Fruit fly (Drosophila melanogaster) whole organism, embryonic: ENCODE data around the gene Sld5.

ENCODE experiments used
- B-H2 ChIP-seq: fragments of 200-800 bp; sonication (Bioruptor generic); optimal IDR thresholded peaks from 2 replicates; lab custom pipeline; 2018; ENCODE audit warnings: missing biosample characterization, mild to moderate bottlenecking, missing genetic modification characterization
- CG11456 ChIP-seq: fragments of 200-800 bp; sonication (Bioruptor generic); IDR thresholded peaks from 3 replicates; pipeline ENCODE4 v1.3.6; 2022; ENCODE audit warnings: missing biosample characterization, missing genetic modification characterization
- CG11695 ChIP-seq: fragments of 200-800 bp; sonication (Bioruptor generic); IDR thresholded peaks from 3 replicates; pipeline ENCODE4 v1.3.6; 2022; ENCODE audit warnings: missing biosample characterization, missing genetic modification characterization
- CG12104 ChIP-seq: fragments of 200-800 bp; sonication (Bioruptor generic); optimal IDR thresholded peaks from 3 replicates; lab custom pipeline; 2016; ENCODE audit warnings: missing biosample characterization, missing genetic modification characterization
- CG12391 ChIP-seq: fragments of 200-800 bp; sonication (Bioruptor generic); optimal IDR thresholded peaks from 3 replicates; lab custom pipeline; 2018; ENCODE audit warnings: missing biosample characterization, mild to moderate bottlenecking, missing genetic modification characterization, moderate library complexity
- CG13123 ChIP-seq: fragments of 200-800 bp; sonication (Bioruptor generic); optimal IDR thresholded peaks from 2 replicates; lab custom pipeline; 2016; ENCODE audit warnings: missing biosample characterization, missing genetic modification characterization
- CG13296 ChIP-seq: fragments of 200-800 bp; sonication (Bioruptor generic); optimal IDR thresholded peaks from 3 replicates; lab custom pipeline; 2018; ENCODE audit warnings: missing biosample characterization, mild to moderate bottlenecking, missing genetic modification characterization
- CG13894 ChIP-seq: fragments of 200-800 bp; sonication (Bioruptor generic); optimal IDR thresholded peaks from 3 replicates; lab custom pipeline; 2018; ENCODE audit warnings: missing biosample characterization, mild to moderate bottlenecking, missing genetic modification characterization, moderate library complexity
- CG16813 ChIP-seq: fragments of 200-800 bp; sonication (Bioruptor generic); IDR thresholded peaks from 3 replicates; pipeline ENCODE4 v1.3.6; 2022; ENCODE audit warnings: missing biosample characterization, missing genetic modification characterization; ENCODE audit not compliant: partially characterized antibody
- CG17912 ChIP-seq: fragments of 200-800 bp; sonication (Bioruptor generic); optimal IDR thresholded peaks from 2 replicates; lab custom pipeline; 2018; ENCODE audit warnings: missing biosample characterization, mild to moderate bottlenecking, missing genetic modification characterization
- CG18476 ChIP-seq: fragments of 200-800 bp; sonication (Bioruptor generic); optimal IDR thresholded peaks from 2 replicates; lab custom pipeline; 2016; ENCODE audit warnings: missing biosample characterization, mild to moderate bottlenecking, missing genetic modification characterization
- CG2129 ChIP-seq: fragments of 200-800 bp; sonication (Bioruptor generic); IDR thresholded peaks from 2 replicates; pipeline ENCODE4 v1.3.6; 2022; ENCODE audit warnings: missing biosample characterization, missing genetic modification characterization; ENCODE audit not compliant: partially characterized antibody
- CG3838 ChIP-seq: fragments of 200-800 bp; sonication (Bioruptor generic); optimal IDR thresholded peaks from 3 replicates; lab custom pipeline; 2016; ENCODE audit warnings: missing biosample characterization, missing genetic modification characterization
- CG3995 ChIP-seq: fragments of 200-800 bp; sonication (Bioruptor generic); optimal IDR thresholded peaks from 3 replicates; lab custom pipeline; 2016; ENCODE audit warnings: missing biosample characterization, missing genetic modification characterization
- CG4820 ChIP-seq: fragments of 200-800 bp; sonication (Bioruptor generic); optimal IDR thresholded peaks from 3 replicates; lab custom pipeline; 2016; ENCODE audit warnings: missing biosample characterization, missing genetic modification characterization
- CG8290 ChIP-seq, 3 experiments: fragments of 200-800 bp; sonication (Bioruptor generic); optimal IDR thresholded peaks; 2 replicates each; lab custom pipeline; 2016 to 2019; ENCODE audit warnings: missing biosample characterization in 3 of 3, missing genetic modification characterization in 3 of 3, mild to moderate bottlenecking in 2 of 3, moderate library complexity in 1 of 3
- CG8924 ChIP-seq: fragments of 200-800 bp; optimal IDR thresholded peaks from 3 replicates; lab custom pipeline; 2019; ENCODE audit warnings: missing biosample characterization, mild to moderate bottlenecking, missing genetic modification characterization, moderate library complexity
- CoRest ChIP-seq: fragments of 200-800 bp; sonication (Bioruptor generic); optimal IDR thresholded peaks from 3 replicates; lab custom pipeline; 2018; ENCODE audit warnings: missing biosample characterization, mild to moderate bottlenecking, missing genetic modification characterization, moderate library complexity
- Dip2 ChIP-seq: fragments of 200-800 bp; sonication (Bioruptor generic); IDR thresholded peaks from 2 replicates; pipeline ENCODE4 v1.3.6; 2022; ENCODE audit warnings: missing biosample characterization, missing genetic modification characterization
- Drgx ChIP-seq: fragments of 200-800 bp; sonication (Bioruptor generic); IDR thresholded peaks from 2 replicates; pipeline ENCODE4 v1.3.6; 2022; ENCODE audit warnings: missing biosample characterization, missing genetic modification characterization
- E2f1 ChIP-seq: fragments of 200-800 bp; sonication (Bioruptor generic); IDR thresholded peaks from 2 replicates; pipeline ENCODE4 v1.3.6; 2022; ENCODE audit warnings: missing biosample characterization, missing genetic modification characterization
- GATAe ChIP-seq: fragments of 200-800 bp; sonication (Bioruptor generic); conservative IDR thresholded peaks from 2 replicates; pipeline ENCODE4 v1.3.6; 2022; ENCODE audit warnings: missing biosample characterization, missing genetic modification characterization
- HmgD ChIP-seq: fragments of 200-800 bp; sonication (Bioruptor generic); optimal IDR thresholded peaks from 3 replicates; lab custom pipeline; 2016; ENCODE audit warnings: missing biosample characterization, missing genetic modification characterization
- Max ChIP-seq: fragments of 200-800 bp; sonication (Bioruptor generic); optimal IDR thresholded peaks from 2 replicates; lab custom pipeline; 2016; ENCODE audit warnings: missing biosample characterization, mild to moderate bottlenecking, missing genetic modification characterization
- PHDP ChIP-seq: fragments of 200-800 bp; sonication (Bioruptor generic); optimal IDR thresholded peaks from 3 replicates; lab custom pipeline; 2018; ENCODE audit warnings: missing biosample characterization, mild to moderate bottlenecking, missing genetic modification characterization, moderate library complexity
- Scr ChIP-seq: fragments of 200-800 bp; sonication (Bioruptor generic); IDR thresholded peaks from 2 replicates; pipeline ENCODE4 v1.3.6; 2022; ENCODE audit warnings: missing biosample characterization, missing genetic modification characterization; ENCODE audit not compliant: partially characterized antibody
- Stat92E ChIP-seq, 3 experiments: fragments of >200 bp in 2 of 3; fragments of 200-800 bp in 1 of 3; sonication (Bioruptor generic) in 1 of 3; optimal IDR thresholded peaks; 2 replicates each; lab custom pipeline; 2017 to 2019; ENCODE audit warnings: missing biosample characterization in 3 of 3, missing genetic modification characterization in 3 of 3, mild to moderate bottlenecking in 1 of 3, moderate library complexity in 1 of 3
- Vsx1 ChIP-seq: fragments of 200-800 bp; sonication (Bioruptor generic); optimal IDR thresholded peaks from 2 replicates; lab custom pipeline; 2017; ENCODE audit warnings: missing biosample characterization, mild to moderate bottlenecking, missing genetic modification characterization, missing genetic modification reagents
- Xrp1 ChIP-seq: fragments of 200-800 bp; sonication (Bioruptor generic); IDR thresholded peaks from 2 replicates; pipeline ENCODE4 v1.3.6; 2022; ENCODE audit warnings: missing biosample characterization, missing genetic modification characterization
- amos ChIP-seq: fragments of 200-800 bp; sonication (Bioruptor generic); IDR thresholded peaks from 2 replicates; pipeline ENCODE4 v1.3.6; 2022; ENCODE audit warnings: missing biosample characterization, missing genetic modification characterization; ENCODE audit not compliant: partially characterized antibody
- cas ChIP-seq: fragments of 200-800 bp; sonication (Bioruptor generic); IDR thresholded peaks from 2 replicates; pipeline ENCODE4 v1.3.6; 2022; ENCODE audit warnings: missing biosample characterization, missing genetic modification characterization
- cg ChIP-seq: fragments of 200-800 bp; sonication (Bioruptor generic); optimal IDR thresholded peaks from 3 replicates; lab custom pipeline; 2019; ENCODE audit warnings: missing biosample characterization, mild to moderate bottlenecking, missing genetic modification characterization, moderate library complexity
- esg ChIP-seq: fragments of 200-800 bp; sonication (Bioruptor generic); conservative IDR thresholded peaks from 2 replicates; pipeline ENCODE4 v1.3.6; 2022; ENCODE audit warnings: missing biosample characterization, missing genetic modification characterization
- ewg ChIP-seq: fragments of 200-800 bp; sonication (Bioruptor generic); optimal IDR thresholded peaks from 3 replicates; lab custom pipeline; 2017; ENCODE audit warnings: mild to moderate bottlenecking, missing biosample characterization, missing genetic modification reagents, missing genetic modification characterization
- ham ChIP-seq: fragments of 200-800 bp; sonication (Bioruptor generic); IDR thresholded peaks from 2 replicates; pipeline ENCODE4 v1.3.6; 2022; ENCODE audit warnings: missing biosample characterization, missing genetic modification characterization
- her ChIP-seq: fragments of 200-800 bp; sonication (Bioruptor generic); optimal IDR thresholded peaks from 2 replicates; lab custom pipeline; 2016; ENCODE audit warnings: missing biosample characterization, missing genetic modification characterization
- kni ChIP-seq: fragments of 200-800 bp; sonication (Bioruptor generic); optimal IDR thresholded peaks from 3 replicates; lab custom pipeline; 2017; ENCODE audit warnings: mild to moderate bottlenecking, missing biosample characterization, missing genetic modification reagents, missing genetic modification characterization
- lbe ChIP-seq: fragments of 200-800 bp; sonication (Bioruptor generic); optimal IDR thresholded peaks from 2 replicates; lab custom pipeline; 2016; ENCODE audit warnings: missing biosample characterization, mild to moderate bottlenecking, missing genetic modification characterization
- nerfin-1 ChIP-seq: fragments of 200-800 bp; sonication (Bioruptor generic); optimal IDR thresholded peaks from 3 replicates; lab custom pipeline; 2019; ENCODE audit warnings: missing biosample characterization, mild to moderate bottlenecking, missing genetic modification characterization, moderate library complexity
- otp ChIP-seq: fragments of 200-800 bp; sonication (Bioruptor generic); IDR thresholded peaks from 3 replicates; pipeline ENCODE4, ENCODE4 v1.3.6; 2022; ENCODE audit warnings: missing biosample characterization, missing genetic modification characterization
- pb ChIP-seq: fragments of 200-800 bp; sonication (Bioruptor generic); optimal IDR thresholded peaks from 3 replicates; lab custom pipeline; 2016; ENCODE audit warnings: missing biosample characterization, missing genetic modification characterization
- sc ChIP-seq, 3 experiments: fragments of >200 bp in 2 of 3; fragments of 200-800 bp in 1 of 3; sonication (Bioruptor generic) in 1 of 3; optimal IDR thresholded peaks; 2 replicates in 2 of 3; 3 replicates in 1 of 3; lab custom pipeline; 2017; ENCODE audit warnings: mild to moderate bottlenecking in 1 of 3, missing biosample characterization in 1 of 3, missing genetic modification characterization in 1 of 3, missing genetic modification reagents in 1 of 3
- stc ChIP-seq: fragments of 200-800 bp; sonication (Bioruptor generic); IDR thresholded peaks from 2 replicates; pipeline ENCODE4 v1.3.6; 2022; ENCODE audit warnings: missing biosample characterization, missing genetic modification characterization
- tap ChIP-seq: fragments of 200-800 bp; optimal IDR thresholded peaks from 3 replicates; lab custom pipeline; 2019; ENCODE audit warnings: missing biosample characterization, mild to moderate bottlenecking, missing genetic modification characterization, moderate library complexity
- tup ChIP-seq: fragments of 200-800 bp; sonication (Bioruptor generic); optimal IDR thresholded peaks from 2 replicates; lab custom pipeline; 2016; ENCODE audit warnings: missing biosample characterization, mild to moderate bottlenecking, missing genetic modification characterization, moderate library complexity
- twi ChIP-seq: fragments of 200-800 bp; optimal IDR thresholded peaks from 2 replicates; lab custom pipeline; 2019; ENCODE audit warnings: missing biosample characterization, mild to moderate bottlenecking, missing genetic modification characterization, moderate library complexity
- zfh1 ChIP-seq: fragments of 200-800 bp; sonication (Bioruptor generic); IDR thresholded peaks from 3 replicates; pipeline ENCODE4 v1.3.6; 2022; ENCODE audit warnings: missing biosample characterization, missing genetic modification characterization

Sld5 gene

dm6 chr3R:26012801-26013663 lies 43.3 kb downstream of the Sld5 start (continued):
- TF ChIP-seq Xrp1 (GFP tag; lab: Robert Waterston, UW) (peak; percentile 74), zfh1 (GFP tag; lab: Robert Waterston, UW) (no peak), CG8290 (GFP tag; optimal IDR thresholded peaks at IDR 0.05; lab: Kevin White, UChicago) (no peak), CG8290 (tag; optimal IDR thresholded peaks at IDR 0.05; lab: Kevin White, UChicago) (no peak), cas (GFP tag; lab: Robert Waterston, UW) (no peak), nerfin-1 (peak; percentile 41), cg (no peak), Scr (GFP tag; lab: Robert Waterston, UW) (no peak), esg (GFP tag; lab: Robert Waterston, UW) (0 out of 2 replicates have a peak, but pooled peaks have one; percentile 17), Max (GFP tag; lab: Kevin White, UChicago) (no peak), CG3838 (GFP tag; lab: Kevin White, UChicago) (no peak), CG8924 (tag; lab: Kevin White, UChicago) (peak; percentile 57), tup (GFP tag; lab: Kevin White, UChicago) (no peak), Stat92E (GFP tag; optimal IDR thresholded peaks at IDR 0.05; lab: Kevin White, UChicago) (no peak), Drgx (GFP tag; lab: Robert Waterston, UW) (peak; percentile 6; the same call in 1 of the 2 replicates), amos (GFP tag; lab: Robert Waterston, UW) (no peak), Vsx1 (GFP tag; lab: Kevin White, UChicago) (peak; percentile 29), CG16813 (GFP tag; lab: Robert Waterston, UW) (no peak), otp (GFP tag; lab: Robert Waterston, UW) (0 out of 3 replicates have a peak, but pooled peaks have one; percentile 16), PHDP (tag; lab: Kevin White, UChicago) (peak; percentile 52), CG13894 (tag; lab: Kevin White, UChicago) (no peak), her (GFP tag; lab: Kevin White, UChicago) (no peak), stc (GFP tag; lab: Robert Waterston, UW) (no peak), GATAe (GFP tag; lab: Robert Waterston, UW) (no peak), CG18476 (no peak), kni (GFP tag; lab: Kevin White, UChicago) (peak; percentile 98), pb (GFP tag; lab: Kevin White, UChicago) (no peak), tap (tag; lab: Kevin White, UChicago) (peak; percentile 29), HmgD (GFP tag; lab: Kevin White, UChicago) (no peak), B-H2 (GFP tag; lab: Kevin White, UChicago) (no peak), ham (GFP tag; lab: Robert Waterston, UW) (no peak), CoRest (tag; lab: Kevin White, UChicago) (peak; percentile 52), E2f1 (GFP tag; lab: Robert Waterston, UW) (0 out of 2 replicates have a peak, but pooled peaks have one; percentile 10), CG13123 (GFP tag; lab: Kevin White, UChicago) (no peak), CG3995 (GFP tag; lab: Kevin White, UChicago) (no peak), CG11695 (no peak), sc (optimal IDR thresholded peaks at IDR 0.05; lab: Kevin White, UChicago) (no peak), sc (GFP tag; optimal IDR thresholded peaks at IDR 0.05; lab: Kevin White, UChicago) (peak; percentile 39), Dip2 (GFP tag; lab: Robert Waterston, UW) (no peak), CG12391 (tag; lab: Kevin White, UChicago) (peak; percentile 66), CG12104 (peak; percentile 26), CG2129 (no peak), CG4820 (GFP tag; lab: Kevin White, UChicago) (no peak), CG17912 (no peak), CG11456 (GFP tag; lab: Robert Waterston, UW) (no peak), ewg (GFP tag; lab: Kevin White, UChicago) (no peak), CG13296 (GFP tag; lab: Kevin White, UChicago) (no peak), twi (peak; percentile 57), lbe (GFP tag; lab: Kevin White, UChicago) (no peak)
